Worm (Caenorhabditis elegans) whole organism, early embryonic: ENCODE measurements around the gene bgnt-1.4.

ENCODE experiments used
- B0310.2 ChIP-seq: sonication (generic microtip); optimal IDR thresholded peaks from 2 replicates; lab custom pipeline; 2016; ENCODE audit warnings: mild to moderate bottlenecking, missing genetic modification characterization, missing compliant biosample characterization
- F13C5.2 ChIP-seq: sonication (generic microtip); optimal IDR thresholded peaks from 2 replicates; lab custom pipeline; 2017; ENCODE audit warnings: mild to moderate bottlenecking, missing genetic modification characterization, inconsistent platforms, missing compliant biosample characterization
- aly-1 ChIP-seq: sonication (generic microtip); optimal IDR thresholded peaks from 2 replicates; lab custom pipeline; 2016; ENCODE audit warnings: missing genetic modification characterization, missing compliant biosample characterization
- ama-1 ChIP-seq: fragments of 150-350 bp; optimal IDR thresholded peaks from 2 replicates; lab custom pipeline; 2014
- ceh-13 ChIP-seq: fragments of 200-800 bp; sonication (Bioruptor generic); optimal IDR thresholded peaks from 2 replicates; lab custom pipeline; 2018; ENCODE audit warnings: mild to moderate bottlenecking, missing genetic modification characterization, missing compliant biosample characterization
- ceh-36 ChIP-seq: sonication (generic microtip); optimal IDR thresholded peaks from 2 replicates; lab custom pipeline; 2016; ENCODE audit warnings: missing genetic modification characterization, inconsistent platforms, missing compliant biosample characterization
- ets-7 ChIP-seq: sonication (generic microtip); optimal IDR thresholded peaks from 2 replicates; lab custom pipeline; 2016; ENCODE audit warnings: missing genotype, missing genetic modification characterization, missing compliant biosample characterization
- flt-1 ChIP-seq: fragments of 200-800 bp; sonication (Bioruptor generic); IDR thresholded peaks from 2 replicates; pipeline ENCODE4 v1.3.6; 2022; ENCODE audit warnings: missing genetic modification characterization, missing compliant biosample characterization
- hmbx-1 ChIP-seq: sonication (generic microtip); optimal IDR thresholded peaks from 2 replicates; lab custom pipeline; 2016; ENCODE audit warnings: mild to moderate bottlenecking, missing genetic modification characterization, missing compliant biosample characterization
- hnd-1 ChIP-seq: sonication (generic microtip); optimal IDR thresholded peaks from 2 replicates; lab custom pipeline; 2016; ENCODE audit warnings: missing genetic modification characterization, missing compliant biosample characterization
- pes-1 ChIP-seq: fragments of 200-800 bp; sonication (Bioruptor generic); IDR thresholded peaks from 2 replicates; pipeline ENCODE4 v1.3.6; 2022; ENCODE audit warnings: missing genetic modification reagents, missing genetic modification characterization, missing compliant biosample characterization
- tbx-11 ChIP-seq: fragments of 200-800 bp; sonication (Bioruptor generic); IDR thresholded peaks from 2 replicates; pipeline ENCODE4 v1.3.6; 2022; ENCODE audit warnings: missing genetic modification characterization, missing compliant biosample characterization
- tbx-37 ChIP-seq: fragments of 200-800 bp; sonication (Bioruptor generic); conservative IDR thresholded peaks from 2 replicates; pipeline ENCODE4 v1.3.6; 2022; ENCODE audit warnings: missing genetic modification reagents, missing genetic modification characterization, missing compliant biosample characterization
- tra-4 ChIP-seq: sonication (generic microtip); optimal IDR thresholded peaks from 2 replicates; lab custom pipeline; 2017; ENCODE audit warnings: missing genetic modification characterization, missing compliant biosample characterization

ce11 chrV:4722314-4722713 lies 38.5 kb upstream of the bgnt-1.4 start, which contains the start of gene F39G3.5:
- TF ChIP-seq ama-1 (lab: Kevin White, UChicago) (no peak), F13C5.2 (tag; lab: Kevin White, UChicago) (no peak), aly-1 (tag; lab: Kevin White, UChicago) (no peak), ceh-36 (no peak), tbx-37 (no peak), tbx-11 (GFP tag; lab: Robert Waterston, UW) (no peak), ets-7 (no peak), ceh-13 (no peak), hnd-1 (no peak), pes-1 (no peak), hmbx-1 (no peak), flt-1 (GFP tag; lab: Robert Waterston, UW) (no peak), B0310.2 (tag; lab: Kevin White, UChicago) (no peak), tra-4 (tag; lab: Kevin White, UChicago) (no peak)
